Worm (Caenorhabditis elegans) whole organism, L2 larva: Measurements from ENCODE around the gene T13C5.6.

Source experiments
- C34F6.9 ChIP-seq: fragments of 150-350 bp; optimal IDR thresholded peaks from 2 replicates; lab custom pipeline; 2014; ENCODE audit warnings: missing biosample characterization, missing genetic modification characterization
- F13H6.1 ChIP-seq: sonication (generic microtip); optimal IDR thresholded peaks from 2 replicates; lab custom pipeline; 2016; ENCODE audit warnings: missing genetic modification characterization, missing compliant biosample characterization
- R02D3.7 ChIP-seq: fragments of 150-350 bp; optimal IDR thresholded peaks from 2 replicates; lab custom pipeline; 2014; ENCODE audit warnings: missing biosample characterization, missing genetic modification characterization
- Y55F3AM.14 ChIP-seq: fragments of 200-800 bp; sonication (Bioruptor generic); optimal IDR thresholded peaks from 2 replicates; lab custom pipeline; 2018; ENCODE audit warnings: mild to moderate bottlenecking, missing genetic modification characterization, missing compliant biosample characterization
- ZK546.5 ChIP-seq: sonication (generic microtip); optimal IDR thresholded peaks from 2 replicates; lab custom pipeline; 2017; ENCODE audit warnings: missing biosample characterization, missing genetic modification characterization
- alr-1 ChIP-seq: fragments of 150-350 bp; optimal IDR thresholded peaks from 2 replicates; lab custom pipeline; 2014; ENCODE audit warnings: missing biosample characterization, missing genetic modification characterization
- aly-2 ChIP-seq: fragments of 150-350 bp; optimal IDR thresholded peaks from 2 replicates; lab custom pipeline; 2014; ENCODE audit warnings: missing biosample characterization, missing genetic modification characterization
- ama-1 ChIP-seq: fragments of 150-350 bp; optimal IDR thresholded peaks from 2 replicates; lab custom pipeline; 2018; ENCODE audit warnings: inconsistent platforms
- blmp-1 ChIP-seq: sonication (generic microtip); optimal IDR thresholded peaks from 2 replicates; lab custom pipeline; 2017; ENCODE audit warnings: missing genetic modification characterization, mild to moderate bottlenecking, missing compliant biosample characterization, antibody characterized with exemption, moderate library complexity; ENCODE audit not compliant: insufficient read depth
- ceh-82 ChIP-seq: fragments of 150-350 bp; optimal IDR thresholded peaks from 2 replicates; lab custom pipeline; 2014; ENCODE audit warnings: missing biosample characterization, missing genetic modification characterization
- crh-2 ChIP-seq: sonication (generic microtip); optimal IDR thresholded peaks from 2 replicates; lab custom pipeline; 2017; ENCODE audit warnings: missing biosample characterization, missing genetic modification characterization
- dmd-4 ChIP-seq: sonication (generic microtip); optimal IDR thresholded peaks from 2 replicates; lab custom pipeline; 2017; ENCODE audit warnings: missing biosample characterization, missing genetic modification characterization
- egl-27 ChIP-seq: sonication (generic microtip); optimal IDR thresholded peaks from 3 replicates; lab custom pipeline; 2017; ENCODE audit warnings: missing biosample characterization, missing genetic modification reagents, missing genetic modification characterization
- elt-1 ChIP-seq: fragments of 150-350 bp; optimal IDR thresholded peaks from 2 replicates; lab custom pipeline; 2014; ENCODE audit warnings: missing biosample characterization, missing genetic modification characterization
- elt-3 ChIP-seq: sonication (generic microtip); optimal IDR thresholded peaks from 2 replicates; lab custom pipeline; 2017; ENCODE audit warnings: missing biosample characterization, missing genetic modification characterization
- fos-1 ChIP-seq: fragments of 150-350 bp; optimal IDR thresholded peaks from 2 replicates; lab custom pipeline; 2014; ENCODE audit warnings: missing biosample characterization, missing genetic modification characterization
- gmeb-1 ChIP-seq: fragments of 150-350 bp; optimal IDR thresholded peaks from 2 replicates; lab custom pipeline; 2014; ENCODE audit warnings: missing biosample characterization, missing genetic modification characterization
- lin-11 ChIP-seq: fragments of 150-350 bp; sonication (generic microtip); optimal IDR thresholded peaks from 2 replicates; lab custom pipeline; 2014; ENCODE audit warnings: missing biosample characterization, missing genetic modification characterization, inconsistent platforms, mixed read lengths
- lin-13 ChIP-seq: fragments of 150-350 bp; optimal IDR thresholded peaks from 2 replicates; lab custom pipeline; 2014; ENCODE audit warnings: missing biosample characterization, missing genetic modification reagents, missing genetic modification characterization
- lsy-2 ChIP-seq, 2 experiments: fragments of 150-350 bp in 1 of 2; sonication (generic microtip) in 1 of 2; optimal IDR thresholded peaks; 2 replicates each; lab custom pipeline; 2014 to 2017; ENCODE audit warnings: missing biosample characterization in 2 of 2, missing genetic modification characterization in 2 of 2
- mab-5 ChIP-seq: fragments of 150-350 bp; optimal IDR thresholded peaks from 2 replicates; lab custom pipeline; 2014; ENCODE audit warnings: missing biosample characterization, missing genetic modification characterization
- nhr-11 ChIP-seq: fragments of 150-350 bp; optimal IDR thresholded peaks from 2 replicates; lab custom pipeline; 2014; ENCODE audit warnings: missing biosample characterization, missing genetic modification characterization
- nhr-12 ChIP-seq: fragments of 150-350 bp; optimal IDR thresholded peaks from 2 replicates; lab custom pipeline; 2014; ENCODE audit warnings: missing biosample characterization, missing genetic modification characterization
- nhr-129 ChIP-seq: fragments of 150-350 bp; optimal IDR thresholded peaks from 2 replicates; lab custom pipeline; 2014; ENCODE audit warnings: missing biosample characterization, missing genetic modification characterization
- nhr-21 ChIP-seq: fragments of 150-350 bp; optimal IDR thresholded peaks from 2 replicates; lab custom pipeline; 2014; ENCODE audit warnings: missing biosample characterization, missing genetic modification characterization
- nhr-237 ChIP-seq: fragments of 150-350 bp; optimal IDR thresholded peaks from 2 replicates; lab custom pipeline; 2014; ENCODE audit warnings: missing biosample characterization, missing genetic modification characterization
- nhr-25 ChIP-seq: fragments of 150-350 bp; sonication (generic microtip); optimal IDR thresholded peaks from 3 replicates; lab custom pipeline; 2014; ENCODE audit warnings: missing biosample characterization, missing genetic modification characterization
- nhr-77 ChIP-seq: fragments of 150-350 bp; optimal IDR thresholded peaks from 2 replicates; lab custom pipeline; 2014; ENCODE audit warnings: missing biosample characterization, missing genetic modification characterization
- sem-4 ChIP-seq: fragments of 150-350 bp; optimal IDR thresholded peaks from 2 replicates; lab custom pipeline; 2014; ENCODE audit warnings: missing biosample characterization, missing genetic modification reagents, missing genetic modification characterization
- skn-1 ChIP-seq: sonication (generic microtip); optimal IDR thresholded peaks from 2 replicates; lab custom pipeline; 2017; ENCODE audit warnings: missing biosample characterization, missing genetic modification characterization
- sma-3 ChIP-seq: sonication (generic microtip); optimal IDR thresholded peaks from 2 replicates; lab custom pipeline; 2016; ENCODE audit warnings: missing genetic modification reagents, missing genetic modification characterization, missing compliant biosample characterization
- sma-9 ChIP-seq, 2 experiments: fragments of 150-350 bp in 1 of 2; sonication (generic microtip) in 1 of 2; optimal IDR thresholded peaks; 2 replicates each; lab custom pipeline; 2014 to 2016; ENCODE audit warnings: missing genetic modification characterization in 2 of 2, mild to moderate bottlenecking in 1 of 2, missing biosample characterization in 1 of 2, missing compliant biosample characterization in 1 of 2, missing genetic modification reagents in 1 of 2, moderate library complexity in 1 of 2
- snpc-4 ChIP-seq: fragments of 150-350 bp; optimal IDR thresholded peaks from 2 replicates; lab custom pipeline; 2014; ENCODE audit warnings: missing biosample characterization, missing genetic modification characterization
- unc-39 ChIP-seq: fragments of 150-350 bp; optimal IDR thresholded peaks from 2 replicates; lab custom pipeline; 2014; ENCODE audit warnings: missing biosample characterization, missing genetic modification characterization
- unc-55 ChIP-seq: fragments of 150-350 bp; sonication (generic microtip); optimal IDR thresholded peaks from 3 replicates; lab custom pipeline; 2014; ENCODE audit warnings: missing biosample characterization, missing genetic modification reagents, missing genetic modification characterization
- unc-62 ChIP-seq: fragments of 150-350 bp; optimal IDR thresholded peaks from 2 replicates; lab custom pipeline; 2014; ENCODE audit warnings: missing biosample characterization, missing genetic modification reagents, missing genetic modification characterization
- ztf-1 ChIP-seq: fragments of 200-800 bp; sonication (Bioruptor generic); conservative IDR thresholded peaks from 2 replicates; pipeline ENCODE4 v1.3.6; 2022; ENCODE audit warnings: missing genetic modification characterization, missing compliant biosample characterization
- ztf-11 ChIP-seq: sonication (generic microtip); optimal IDR thresholded peaks from 2 replicates; lab custom pipeline; 2017; ENCODE audit warnings: missing biosample characterization, missing genetic modification characterization
- ztf-4 ChIP-seq: fragments of 150-350 bp; optimal IDR thresholded peaks from 2 replicates; lab custom pipeline; 2014; ENCODE audit warnings: missing biosample characterization, missing genetic modification characterization

T13C5.6 gene

ce11 chrX:6219892-6220291 lies 12.4 kb upstream of the T13C5.6 start:
- TF ChIP-seq sma-9 (GFP tag; optimal IDR thresholded peaks at IDR 0.05; lab: Kevin White, UChicago) (peak; percentile 76), sma-9 (tag; optimal IDR thresholded peaks at IDR 0.05; lab: Kevin White, UChicago) (no peak), alr-1 (tag; lab: Kevin White, UChicago) (no peak), skn-1 (no peak), nhr-11 (no peak), dmd-4 (tag; lab: Kevin White, UChicago) (no peak), R02D3.7 (tag; lab: Kevin White, UChicago) (no peak), unc-55 (peak; percentile 38), nhr-12 (tag; lab: Kevin White, UChicago) (no peak), fos-1 (tag; lab: Kevin White, UChicago) (peak; percentile 12), C34F6.9 (tag; lab: Kevin White, UChicago) (peak; percentile 57), ceh-82 (tag; lab: Kevin White, UChicago) (no peak), unc-39 (tag; lab: Kevin White, UChicago) (no peak), nhr-129 (tag; lab: Kevin White, UChicago) (peak; percentile 83), sma-3 (GFP tag; lab: Kevin White, UChicago) (peak; percentile 35), crh-2 (tag; lab: Kevin White, UChicago) (peak; percentile 44), egl-27 (peak; percentile 53), mab-5 (peak; percentile 11), F13H6.1 (tag; lab: Kevin White, UChicago) (peak; percentile 38), unc-62 (GFP tag; lab: Kevin White, UChicago) (no peak), elt-1 (tag; lab: Kevin White, UChicago) (no peak), Y55F3AM.14 (peak; percentile 34), sem-4 (tag; lab: Kevin White, UChicago) (peak; percentile 20), lin-11 (tag; lab: Kevin White, UChicago) (no peak), blmp-1 (no peak), lin-13 (GFP tag; lab: Kevin White, UChicago) (peak; percentile 43), lsy-2 (tag; optimal IDR thresholded peaks at IDR 0.05; lab: Kevin White, UChicago) (peak in 1 of 2 experiments; percentile 21), nhr-25 (tag; lab: Kevin White, UChicago) (no peak), nhr-21 (tag; lab: Kevin White, UChicago) (peak; percentile 27), ZK546.5 (no peak)

- TF ChIP-seq fos-1 (tag; lab: Kevin White, UChicago): no peak
- TF ChIP-seq nhr-237 (tag; lab: Kevin White, UChicago): no peak
- no peak for TF ChIP-seq elt-1 (tag; lab: Kevin White, UChicago)
- TF ChIP-seq ztf-1 (GFP tag; lab: Robert Waterston, UW): no peak
- TF ChIP-seq Y55F3AM.14: no peak
- no peak for TF ChIP-seq nhr-11
- TF ChIP-seq skn-1: no peak
- no peak for TF ChIP-seq lin-11 (tag; lab: Kevin White, UChicago)
- no peak for TF ChIP-seq sem-4 (tag; lab: Kevin White, UChicago)
- no peak for TF ChIP-seq F13H6.1 (tag; lab: Kevin White, UChicago)
- TF ChIP-seq ztf-4 (tag; lab: Kevin White, UChicago): no peak
Observed at ce11 chrX:6216551-6216950, 9.1 kb upstream of the T13C5.6 start, which contains the start of gene lrch-1. TSS of gene lrch-1 (minus strand) at chrX:6216651.

- TF ChIP-seq gmeb-1 (tag; lab: Kevin White, UChicago) (no peak), nhr-77 (no peak), elt-3 (tag; lab: Kevin White, UChicago) (no peak), ztf-11 (tag; lab: Kevin White, UChicago) (no peak), elt-1 (tag; lab: Kevin White, UChicago) (no peak), lsy-2 (tag; optimal IDR thresholded peaks at IDR 0.05; lab: Kevin White, UChicago) (no peak), ama-1 (lab: Kevin White, UChicago) (no peak), nhr-21 (tag; lab: Kevin White, UChicago) (no peak)
Observed at ce11 chrX:6211322-6211820, 3.9 kb upstream of the T13C5.6 start.

ce11 chrX:6208463-6208862 lies 976 bp upstream of the T13C5.6 start, which contains the start of gene C14F11.7:
TSS of gene C14F11.7 (minus strand) at chrX:6208563.
- TF ChIP-seq snpc-4 (tag; lab: Kevin White, UChicago): no peak
- no peak for TF ChIP-seq lin-11 (tag; lab: Kevin White, UChicago)
- TF ChIP-seq aly-2 (tag; lab: Kevin White, UChicago): no peak
- TF ChIP-seq ama-1 (lab: Kevin White, UChicago): no peak
- TF ChIP-seq, all 48 proteins: peak for 0
